Worm (Caenorhabditis elegans) whole organism, young adult: ENCODE results near the gene ZK616.65.
A peak's percentile ranks its signal among the peaks of the same experiment; 100 is the strongest.

Experiments used
- Y79H2A.3 ChIP-seq: fragments of 200-800 bp; sonication (Bioruptor generic); conservative IDR thresholded peaks from 2 replicates; pipeline ENCODE4 v1.3.6; 2022; ENCODE audit warnings: missing genetic modification reagents, missing genetic modification characterization, missing compliant biosample characterization
- chd-7 ChIP-seq: sonication (generic microtip); optimal IDR thresholded peaks from 2 replicates; lab custom pipeline; 2016; ENCODE audit warnings: mild to moderate bottlenecking, missing genetic modification characterization, moderate library complexity, missing compliant biosample characterization
- fkh-3 ChIP-seq: sonication (generic microtip); optimal IDR thresholded peaks from 2 replicates; lab custom pipeline; 2016; ENCODE audit warnings: mild to moderate bottlenecking, missing genetic modification characterization, missing compliant biosample characterization
- hsf-1 ChIP-seq: fragments of 200-800 bp; sonication (Bioruptor generic); IDR thresholded peaks from 2 replicates; pipeline ENCODE4 v1.3.6; 2022; ENCODE audit warnings: missing genetic modification reagents, missing genetic modification characterization, missing compliant biosample characterization
- lin-40 ChIP-seq: sonication (generic microtip); optimal IDR thresholded peaks from 2 replicates; lab custom pipeline; 2016; ENCODE audit warnings: missing genetic modification characterization, mild to moderate bottlenecking, missing compliant biosample characterization, missing genotype, missing genetic modification reagents
- mcd-1 ChIP-seq: fragments of 200-800 bp; sonication (Bioruptor generic); IDR thresholded peaks from 2 replicates; pipeline ENCODE4 v1.3.6; 2022; ENCODE audit warnings: missing genetic modification reagents, missing genetic modification characterization, missing compliant biosample characterization
- nhr-80 ChIP-seq: sonication (generic microtip); optimal IDR thresholded peaks from 2 replicates; lab custom pipeline; 2016; ENCODE audit warnings: missing genetic modification characterization, missing compliant biosample characterization
- pha-4 ChIP-seq: fragments of 150-350 bp; sonication (generic microtip); optimal IDR thresholded peaks from 2 replicates; lab custom pipeline; 2014; ENCODE audit warnings: missing biosample characterization, missing genetic modification reagents, missing genetic modification characterization
- rcor-1 ChIP-seq: fragments of 200-800 bp; sonication (Bioruptor generic); IDR thresholded peaks from 2 replicates; pipeline ENCODE4 v1.3.6; 2022; ENCODE audit warnings: missing genetic modification reagents, missing genetic modification characterization, missing compliant biosample characterization
- unc-130 ChIP-seq: sonication (generic microtip); optimal IDR thresholded peaks from 2 replicates; lab custom pipeline; 2016; ENCODE audit warnings: missing genetic modification reagents, missing genetic modification characterization, missing compliant biosample characterization
- ztf-6 ChIP-seq: fragments of 200-800 bp; sonication (Bioruptor generic); IDR thresholded peaks from 2 replicates; pipeline ENCODE4 v1.3.6; 2022; ENCODE audit warnings: missing genetic modification reagents, missing genetic modification characterization, missing compliant biosample characterization

ce11 chrIV:5374321-5374720 lies 36.7 kb downstream of the ZK616.65 start:
- TF ChIP-seq ztf-6 (GFP tag; lab: Robert Waterston, UW) (no peak), lin-40 (tag; lab: Kevin White, UChicago) (no peak), pha-4 (no peak), fkh-3 (tag; lab: Kevin White, UChicago) (no peak), Y79H2A.3 (GFP tag; lab: Robert Waterston, UW) (no peak), unc-130 (no peak), rcor-1 (GFP tag; lab: Robert Waterston, UW) (no peak), chd-7 (no peak), nhr-80 (tag; lab: Kevin White, UChicago) (peak; percentile 66), hsf-1 (GFP tag; lab: Robert Waterston, UW) (no peak), mcd-1 (GFP tag; lab: Robert Waterston, UW) (no peak)
